Worm (Caenorhabditis elegans) whole organism, L4 larva: ENCODE results near the gene gta-1.

Experiments
- ceh-62 ChIP-seq: sonication (generic microtip); optimal IDR thresholded peaks from 2 replicates; lab custom pipeline; 2017; ENCODE audit warnings: missing biosample characterization, missing genetic modification characterization
- dpl-1 ChIP-seq: fragments of 150-350 bp; optimal IDR thresholded peaks from 2 replicates; lab custom pipeline; 2014; ENCODE audit warnings: missing biosample characterization, missing genetic modification reagents, missing genetic modification characterization
- dve-1 ChIP-seq: sonication (generic microtip); optimal IDR thresholded peaks from 2 replicates; lab custom pipeline; 2017; ENCODE audit warnings: antibody characterized with exemption, mild to moderate bottlenecking, missing genetic modification characterization, missing compliant biosample characterization; ENCODE audit not compliant: insufficient read depth
- egl-27 ChIP-seq: sonication (generic microtip); optimal IDR thresholded peaks from 3 replicates; lab custom pipeline; 2017; ENCODE audit warnings: missing biosample characterization, missing genetic modification reagents, missing genetic modification characterization
- madf-5 ChIP-seq, 2 experiments: fragments of 200-800 bp; sonication (Bioruptor generic); IDR thresholded peaks; 2 replicates each; pipeline ENCODE4 v1.3.6; 2022; ENCODE audit warnings: missing compliant biosample characterization in 2 of 2, missing genetic modification characterization in 2 of 2
- mep-1 ChIP-seq: fragments of 150-350 bp; sonication (generic microtip); optimal IDR thresholded peaks from 3 replicates; lab custom pipeline; 2014; ENCODE audit warnings: missing biosample characterization, missing genetic modification characterization
- nhr-102 ChIP-seq: sonication (generic microtip); optimal IDR thresholded peaks from 2 replicates; lab custom pipeline; 2016; ENCODE audit warnings: mild to moderate bottlenecking, missing genetic modification characterization, moderate library complexity, missing compliant biosample characterization
- nhr-25 ChIP-seq: sonication (generic microtip); optimal IDR thresholded peaks from 2 replicates; lab custom pipeline; 2017; ENCODE audit warnings: missing genetic modification characterization, mild to moderate bottlenecking, missing compliant biosample characterization, antibody characterized with exemption, moderate library complexity, borderline replicate concordance; ENCODE audit not compliant: insufficient read depth
- nhr-76 ChIP-seq: fragments of 150-350 bp; optimal IDR thresholded peaks from 2 replicates; lab custom pipeline; 2014; ENCODE audit warnings: missing biosample characterization, missing genetic modification characterization
- nhr-77 ChIP-seq: fragments of 150-350 bp; optimal IDR thresholded peaks from 2 replicates; lab custom pipeline; 2014; ENCODE audit warnings: missing biosample characterization, missing genetic modification characterization
- pha-4 ChIP-seq, 2 experiments: fragments of 150-350 bp in 1 of 2; fragments of 200-800 bp in 1 of 2; sonication (Bioruptor generic) in 1 of 2; IDR thresholded peaks in 1 of 2; optimal IDR thresholded peaks in 1 of 2; 2 replicates each; pipeline versions ENCODE4 v1.3.6 to Lab custom; 2014 to 2022; ENCODE audit warnings: missing genetic modification characterization in 2 of 2, missing genetic modification reagents in 2 of 2, missing biosample characterization in 1 of 2, missing compliant biosample characterization in 1 of 2
- snpc-4 ChIP-seq: fragments of 150-350 bp; optimal IDR thresholded peaks from 2 replicates; lab custom pipeline; 2014; ENCODE audit warnings: missing biosample characterization, missing genetic modification characterization

DNA sequence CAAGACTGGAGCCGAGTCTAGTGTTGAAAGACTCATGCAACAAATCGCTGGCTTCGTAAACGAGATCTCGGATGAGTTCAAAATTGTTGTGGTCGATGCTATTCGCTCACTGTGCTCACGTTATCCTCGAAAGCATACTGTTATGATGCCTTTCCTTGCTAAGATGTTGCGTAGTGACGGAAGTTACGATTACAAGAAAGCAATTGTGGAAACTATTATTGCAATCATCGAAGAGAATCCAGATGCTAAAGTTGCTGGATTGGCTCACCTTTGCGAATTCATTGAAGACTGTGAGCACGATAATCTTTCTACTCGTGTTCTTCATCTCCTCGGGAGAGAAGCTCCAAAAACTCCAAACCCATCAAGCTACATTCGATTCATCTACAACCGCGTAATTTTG, 27.0 kb upstream of the gta-1 start:
- TF ChIP-seq ceh-62 (no peak), egl-27 (tag; lab: Kevin White, UChicago) (no peak), pha-4 (GFP tag; IDR thresholded peaks at IDR 0.05; lab: Robert Waterston, UW) (no peak), pha-4 (tag; optimal IDR thresholded peaks at IDR 0.05; lab: Kevin White, UChicago) (no peak), snpc-4 (tag; lab: Kevin White, UChicago) (no peak), nhr-102 (tag; lab: Kevin White, UChicago) (no peak), nhr-76 (tag; lab: Kevin White, UChicago) (no peak), mep-1 (tag; lab: Kevin White, UChicago) (no peak), dpl-1 (GFP tag; lab: Kevin White, UChicago) (no peak), dve-1 (tag; lab: Kevin White, UChicago) (no peak), madf-5 (GFP tag; IDR thresholded peaks at IDR 0.05; lab: Robert Waterston, UW) (no peak), nhr-77 (tag; lab: Kevin White, UChicago) (no peak), nhr-25 (tag; lab: Kevin White, UChicago) (no peak)
